Worm (Caenorhabditis elegans) whole organism, late embryonic: ENCODE results near the gene ZK666.12.

Experiments used
- C08G9.2 ChIP-seq: sonication (generic microtip); optimal IDR thresholded peaks from 2 replicates; lab custom pipeline; 2016; ENCODE audit warnings: mild to moderate bottlenecking, missing genetic modification characterization, moderate library complexity, missing compliant biosample characterization
- C38D4.7 ChIP-seq: fragments of 200-800 bp; sonication (Bioruptor generic); optimal IDR thresholded peaks from 2 replicates; lab custom pipeline; 2018; ENCODE audit warnings: mild to moderate bottlenecking, missing genetic modification characterization, moderate library complexity, missing compliant biosample characterization
- K02D7.2 ChIP-seq: sonication (generic microtip); optimal IDR thresholded peaks from 2 replicates; lab custom pipeline; 2017; ENCODE audit warnings: mild to moderate bottlenecking, missing genetic modification characterization, missing compliant biosample characterization
- K09A11.1 ChIP-seq: sonication (generic microtip); optimal IDR thresholded peaks from 2 replicates; lab custom pipeline; 2017; ENCODE audit warnings: antibody characterized with exemption, mild to moderate bottlenecking, missing genetic modification characterization, missing compliant biosample characterization; ENCODE audit not compliant: insufficient read depth
- Y22D7AL.16 ChIP-seq: sonication (generic microtip); optimal IDR thresholded peaks from 2 replicates; lab custom pipeline; 2016; ENCODE audit warnings: missing genetic modification characterization, missing compliant biosample characterization
- ama-1 ChIP-seq: fragments of 150-350 bp; optimal IDR thresholded peaks from 2 replicates; lab custom pipeline; 2014
- ceh-14 ChIP-seq: sonication (generic microtip); optimal IDR thresholded peaks from 2 replicates; lab custom pipeline; 2016; ENCODE audit warnings: missing genotype, missing genetic modification characterization, missing compliant biosample characterization
- ceh-2 ChIP-seq: sonication (generic microtip); optimal IDR thresholded peaks from 2 replicates; lab custom pipeline; 2016; ENCODE audit warnings: missing genotype, missing genetic modification characterization, missing compliant biosample characterization
- ceh-22 ChIP-seq: sonication (generic microtip); optimal IDR thresholded peaks from 2 replicates; lab custom pipeline; 2017; ENCODE audit warnings: missing biosample characterization, missing genetic modification characterization
- ceh-24 ChIP-seq: sonication (generic microtip); optimal IDR thresholded peaks from 2 replicates; lab custom pipeline; 2016; ENCODE audit warnings: mild to moderate bottlenecking, missing genetic modification characterization, missing compliant biosample characterization
- ceh-31 ChIP-seq: sonication (generic microtip); optimal IDR thresholded peaks from 2 replicates; lab custom pipeline; 2016; ENCODE audit warnings: missing genetic modification characterization, missing compliant biosample characterization
- ceh-34 ChIP-seq: sonication (generic microtip); optimal IDR thresholded peaks from 2 replicates; lab custom pipeline; 2016; ENCODE audit warnings: mild to moderate bottlenecking, missing genetic modification characterization, missing compliant biosample characterization
- ceh-48 ChIP-seq: sonication (generic microtip); optimal IDR thresholded peaks from 2 replicates; lab custom pipeline; 2016; ENCODE audit warnings: missing genetic modification characterization, inconsistent platforms, missing compliant biosample characterization
- ceh-6 ChIP-seq: fragments of 200-800 bp; sonication (Bioruptor generic); optimal IDR thresholded peaks from 2 replicates; lab custom pipeline; 2018; ENCODE audit warnings: mild to moderate bottlenecking, missing genetic modification characterization, missing compliant biosample characterization
- che-1 ChIP-seq: sonication (generic microtip); optimal IDR thresholded peaks from 2 replicates; lab custom pipeline; 2016; ENCODE audit warnings: mild to moderate bottlenecking, missing genetic modification characterization, missing compliant biosample characterization
- fkh-6 ChIP-seq: sonication (generic microtip); optimal IDR thresholded peaks from 2 replicates; lab custom pipeline; 2016; ENCODE audit warnings: missing genetic modification characterization, missing compliant biosample characterization
- gmeb-2 ChIP-seq: sonication (generic microtip); optimal IDR thresholded peaks from 2 replicates; lab custom pipeline; 2016; ENCODE audit warnings: missing genetic modification characterization, inconsistent platforms, missing compliant biosample characterization
- hlh-15 ChIP-seq: sonication (generic microtip); optimal IDR thresholded peaks from 2 replicates; lab custom pipeline; 2016; ENCODE audit warnings: missing genetic modification characterization, missing compliant biosample characterization
- hlh-8 ChIP-seq: sonication (generic microtip); optimal IDR thresholded peaks from 2 replicates; lab custom pipeline; 2016; ENCODE audit warnings: missing genotype, missing genetic modification characterization, missing compliant biosample characterization
- madf-2 ChIP-seq: sonication (generic microtip); optimal IDR thresholded peaks from 2 replicates; lab custom pipeline; 2017; ENCODE audit warnings: missing genetic modification characterization, missing compliant biosample characterization
- nfya-1 ChIP-seq: sonication (generic microtip); optimal IDR thresholded peaks from 2 replicates; lab custom pipeline; 2017; ENCODE audit warnings: missing genetic modification characterization, mild to moderate bottlenecking, missing compliant biosample characterization, antibody characterized with exemption, moderate library complexity
- nhr-11 ChIP-seq: fragments of 150-350 bp; optimal IDR thresholded peaks from 2 replicates; lab custom pipeline; 2014; ENCODE audit warnings: missing biosample characterization, missing genetic modification characterization
- nhr-232 ChIP-seq: sonication (generic microtip); optimal IDR thresholded peaks from 2 replicates; lab custom pipeline; 2016; ENCODE audit warnings: missing genetic modification characterization, missing compliant biosample characterization
- npax-4 ChIP-seq: sonication (generic microtip); optimal IDR thresholded peaks from 2 replicates; lab custom pipeline; 2016; ENCODE audit warnings: missing genetic modification characterization, missing compliant biosample characterization
- odd-2 ChIP-seq: sonication (generic microtip); optimal IDR thresholded peaks from 2 replicates; lab custom pipeline; 2017; ENCODE audit warnings: antibody characterized with exemption, mild to moderate bottlenecking, missing genetic modification characterization, missing compliant biosample characterization
- pag-3 ChIP-seq: sonication (generic microtip); optimal IDR thresholded peaks from 2 replicates; lab custom pipeline; 2016; ENCODE audit warnings: missing compliant biosample characterization, missing genetic modification characterization, borderline replicate concordance
- pax-1 ChIP-seq: fragments of 150-350 bp; optimal IDR thresholded peaks from 2 replicates; lab custom pipeline; 2014; ENCODE audit warnings: missing biosample characterization, missing genetic modification characterization
- pha-2 ChIP-seq: sonication (generic microtip); optimal IDR thresholded peaks from 2 replicates; lab custom pipeline; 2017; ENCODE audit warnings: mild to moderate bottlenecking, missing genetic modification characterization, missing compliant biosample characterization
- pha-4 ChIP-seq: fragments of 150-350 bp; optimal IDR thresholded peaks from 2 replicates; lab custom pipeline; 2018; ENCODE audit warnings: missing biosample characterization, missing genetic modification reagents, missing genetic modification characterization
- pqm-1 ChIP-seq: sonication (generic microtip); optimal IDR thresholded peaks from 2 replicates; lab custom pipeline; 2016; ENCODE audit warnings: missing genetic modification characterization, missing compliant biosample characterization
- ref-2 ChIP-seq: sonication (generic microtip); optimal IDR thresholded peaks from 2 replicates; lab custom pipeline; 2016; ENCODE audit warnings: missing genetic modification characterization, missing compliant biosample characterization
- sdc-2 ChIP-seq: sonication (generic microtip); optimal IDR thresholded peaks from 2 replicates; lab custom pipeline; 2016; ENCODE audit warnings: missing genotype, missing genetic modification characterization, missing compliant biosample characterization
- sox-4 ChIP-seq: sonication (generic microtip); optimal IDR thresholded peaks from 2 replicates; lab custom pipeline; 2017; ENCODE audit warnings: mild to moderate bottlenecking, missing genetic modification characterization, inconsistent platforms, missing compliant biosample characterization
- syd-9 ChIP-seq: sonication (generic microtip); optimal IDR thresholded peaks from 2 replicates; lab custom pipeline; 2016; ENCODE audit warnings: mild to moderate bottlenecking, missing genetic modification characterization, moderate library complexity, missing compliant biosample characterization
- tbx-2 ChIP-seq: sonication (generic microtip); optimal IDR thresholded peaks from 2 replicates; lab custom pipeline; 2016; ENCODE audit warnings: missing genetic modification characterization, missing compliant biosample characterization
- tbx-7 ChIP-seq: sonication (generic microtip); optimal IDR thresholded peaks from 2 replicates; lab custom pipeline; 2016; ENCODE audit warnings: missing genotype, missing genetic modification characterization, missing compliant biosample characterization
- unc-55 ChIP-seq: sonication (generic microtip); optimal IDR thresholded peaks from 2 replicates; lab custom pipeline; 2017; ENCODE audit warnings: missing biosample characterization, missing genetic modification reagents, missing genetic modification characterization
- ztf-16 ChIP-seq: sonication (generic microtip); optimal IDR thresholded peaks from 2 replicates; lab custom pipeline; 2017; ENCODE audit warnings: missing genetic modification characterization, missing compliant biosample characterization

Gene ZK666.12

DNA sequence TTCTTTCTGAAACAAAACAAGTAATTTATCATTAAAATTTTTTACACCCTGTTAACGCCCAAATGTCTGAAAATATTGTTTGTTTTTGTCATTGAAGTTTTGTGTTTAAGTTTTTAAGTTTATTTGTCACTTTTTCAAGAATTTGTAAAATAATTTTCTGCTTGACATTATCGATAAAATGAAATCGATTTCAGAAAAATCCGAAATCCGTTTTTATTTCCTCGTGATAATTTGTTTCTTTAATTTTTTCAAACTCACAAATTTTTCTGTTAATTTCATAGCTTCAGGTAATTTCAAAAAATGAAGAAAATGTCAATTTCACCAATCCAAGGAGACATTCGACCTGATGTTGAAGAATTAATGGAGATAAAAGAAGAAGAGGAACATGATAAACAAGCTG, at the start of gene ZK666.12:
Gene ZK666.12, plus strand, starts transcription at position 301 of the 400 bp plus-strand sequence.
- no peak for TF ChIP-seq ceh-34
- no peak for TF ChIP-seq odd-2 (tag; lab: Kevin White, UChicago)
- TF ChIP-seq unc-55 (GFP tag; lab: Kevin White, UChicago): no peak

DNA sequence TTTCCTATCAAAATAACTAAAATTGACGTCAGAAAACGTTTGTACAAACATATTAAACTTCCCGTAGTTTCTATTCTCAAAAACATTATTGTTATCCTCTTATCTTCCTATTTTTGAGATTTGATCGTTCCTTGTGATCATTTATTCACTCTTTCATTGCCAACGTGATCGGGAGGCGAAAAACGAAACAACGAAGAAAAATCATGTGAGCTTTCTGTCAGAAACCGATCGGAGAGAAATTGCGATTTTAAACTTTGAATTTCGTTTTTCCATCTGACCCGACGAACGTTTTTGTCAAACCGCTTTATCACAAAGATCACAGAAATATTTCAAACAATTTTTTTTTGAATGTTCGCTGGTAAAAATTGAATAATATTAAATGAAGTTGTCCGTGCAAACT, 49.7 kb upstream of the ZK666.12 start:
- no peak for TF ChIP-seq pha-2 (tag; lab: Kevin White, UChicago)
- TF ChIP-seq sox-4 (tag; lab: Kevin White, UChicago): no peak
- no peak for TF ChIP-seq ceh-2 (tag; lab: Kevin White, UChicago)
- no peak for TF ChIP-seq ceh-6 (GFP tag; lab: Kevin White, UChicago)
- TF ChIP-seq K02D7.2: no peak
- TF ChIP-seq ceh-31 (tag; lab: Kevin White, UChicago): no peak
- TF ChIP-seq fkh-6: no peak
- no peak for TF ChIP-seq nhr-11 (tag; lab: Kevin White, UChicago)
- no peak for TF ChIP-seq gmeb-2 (tag; lab: Kevin White, UChicago)
- TF ChIP-seq pag-3 (tag; lab: Kevin White, UChicago): no peak
- TF ChIP-seq odd-2 (tag; lab: Kevin White, UChicago): no peak
- TF ChIP-seq K09A11.1 (tag; lab: Kevin White, UChicago): no peak
- no peak for TF ChIP-seq pha-4 (tag; lab: Kevin White, UChicago)
- no peak for TF ChIP-seq pqm-1 (tag; lab: Kevin White, UChicago)
- TF ChIP-seq ceh-14 (tag; lab: Kevin White, UChicago): no peak
- no peak for TF ChIP-seq tbx-2 (tag; lab: Kevin White, UChicago)
- no peak for TF ChIP-seq ref-2
- no peak for TF ChIP-seq ama-1 (lab: Kevin White, UChicago)

DNA sequence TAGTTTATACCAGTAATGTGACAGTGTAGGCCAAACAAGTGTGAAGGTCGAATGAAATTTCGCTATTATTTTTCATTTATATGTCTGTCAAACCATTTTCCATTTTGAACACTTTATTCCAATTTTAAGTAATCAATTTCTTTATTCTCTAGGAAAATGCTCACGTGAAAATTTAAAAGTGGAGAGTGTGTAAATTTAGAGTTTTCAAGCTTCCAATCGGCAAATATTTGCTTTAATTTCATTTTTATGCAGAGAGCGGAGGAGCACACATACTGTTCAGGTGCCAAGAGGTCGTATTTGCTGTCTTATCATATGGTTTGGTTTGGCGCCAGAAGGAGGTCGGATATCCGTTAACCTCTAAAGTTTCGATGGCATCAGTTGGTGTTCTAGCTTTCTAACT, 49.2 kb upstream of the ZK666.12 start:
- TF ChIP-seq nhr-11 (tag; lab: Kevin White, UChicago) (no peak), madf-2 (tag; lab: Kevin White, UChicago) (no peak), Y22D7AL.16 (no peak), hlh-15 (no peak), K02D7.2 (no peak), pha-4 (tag; lab: Kevin White, UChicago) (no peak), npax-4 (no peak), C38D4.7 (GFP tag; lab: Kevin White, UChicago) (no peak), ceh-34 (no peak), syd-9 (tag; lab: Kevin White, UChicago) (no peak), odd-2 (tag; lab: Kevin White, UChicago) (no peak), ceh-22 (tag; lab: Kevin White, UChicago) (no peak), nfya-1 (tag; lab: Kevin White, UChicago) (no peak), che-1 (no peak), pax-1 (tag; lab: Kevin White, UChicago) (no peak), hlh-8 (tag; lab: Kevin White, UChicago) (no peak), C08G9.2 (tag; lab: Kevin White, UChicago) (no peak), fkh-6 (no peak), ztf-16 (tag; lab: Kevin White, UChicago) (no peak), sdc-2 (no peak)
- TF ChIP-seq, all 69 proteins: peak for 0

DNA sequence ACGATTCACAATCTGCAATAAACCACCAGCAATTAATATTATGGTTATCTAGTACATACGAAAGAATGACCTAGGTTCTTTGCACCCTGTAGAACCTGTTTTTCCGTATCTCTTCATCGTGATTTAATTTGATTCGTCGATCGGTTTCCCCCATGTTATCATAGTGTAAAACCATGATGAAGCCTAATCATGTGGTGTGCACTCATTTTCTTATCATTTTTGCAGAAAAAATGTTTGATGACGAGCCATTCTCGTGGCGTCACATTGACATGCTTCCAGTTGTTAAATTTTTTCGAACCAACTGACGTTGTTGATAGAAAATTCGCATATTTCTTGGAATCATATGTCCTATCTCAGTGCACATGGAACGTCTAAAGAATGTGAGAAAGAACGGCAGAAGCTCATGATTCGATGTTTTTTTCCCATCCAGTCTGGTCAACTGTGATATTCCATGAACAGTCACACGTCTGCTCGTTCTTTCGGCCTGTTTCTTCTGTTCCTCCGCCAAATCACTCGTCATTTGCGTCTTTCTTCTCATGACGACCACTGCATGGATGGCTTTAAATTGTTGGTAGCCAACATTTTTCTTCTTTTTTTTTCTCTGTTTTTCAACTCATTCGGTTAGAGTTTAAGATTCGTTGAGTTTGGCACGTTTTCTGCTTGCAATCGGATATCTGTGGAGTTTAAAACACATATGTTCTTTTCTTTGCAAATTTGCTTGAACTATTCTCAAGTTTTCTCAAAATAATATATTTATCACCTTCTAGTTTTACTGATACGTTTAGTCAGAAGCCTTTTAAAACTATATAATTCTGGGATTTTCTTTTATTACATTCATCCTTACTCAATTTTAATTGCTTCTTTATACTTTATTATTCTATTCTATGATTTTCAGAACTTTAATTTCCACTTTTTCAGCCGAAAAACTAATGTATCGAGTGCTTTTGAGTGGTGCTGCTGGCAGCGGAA, 48.4 kb upstream of the ZK666.12 start, which contains the start of gene ZK673.2:
Gene ZK673.2, plus strand, starts transcription at position 919 of the 969 bp plus-strand sequence.
- TF ChIP-seq nhr-232 (tag; lab: Kevin White, UChicago) (no peak), tbx-7 (tag; lab: Kevin White, UChicago) (no peak), ceh-24 (no peak), ceh-48 (tag; lab: Kevin White, UChicago) (no peak)
